Worm (Caenorhabditis elegans): ENCODE results near the gene F13A7.14.
A peak's percentile ranks its signal among the peaks of the same experiment; 100 is the strongest.

ce11 chrV:16370039-16370438, 31.7 kb upstream of the F13A7.14 start:
- TF ChIP-seq unc-55 (GFP tag; optimal IDR thresholded peaks at IDR 0.05) (no peak), pag-3 (tag; optimal IDR thresholded peaks at IDR 0.05; ENCODE audit: borderline replicate concordance) (peak; percentile 21), K02D7.2 (tag; optimal IDR thresholded peaks at IDR 0.05) (peak; percentile 35)
